Fruit fly (Drosophila melanogaster) whole organism: ENCODE measurements around the gene Lip4.

Source experiments
- CG8478 ChIP-seq: fragments of >200 bp; optimal IDR thresholded peaks from 2 replicates; lab custom pipeline; 2018; ENCODE audit warnings: inconsistent platforms
- Dll ChIP-seq: fragments of >200 bp; optimal IDR thresholded peaks from 2 replicates; lab custom pipeline; 2017
- usp ChIP-seq: fragments of >200 bp; optimal IDR thresholded peaks from 2 replicates; lab custom pipeline; 2017; ENCODE audit warnings: missing biosample characterization, missing genetic modification characterization, mixed read lengths

DNA sequence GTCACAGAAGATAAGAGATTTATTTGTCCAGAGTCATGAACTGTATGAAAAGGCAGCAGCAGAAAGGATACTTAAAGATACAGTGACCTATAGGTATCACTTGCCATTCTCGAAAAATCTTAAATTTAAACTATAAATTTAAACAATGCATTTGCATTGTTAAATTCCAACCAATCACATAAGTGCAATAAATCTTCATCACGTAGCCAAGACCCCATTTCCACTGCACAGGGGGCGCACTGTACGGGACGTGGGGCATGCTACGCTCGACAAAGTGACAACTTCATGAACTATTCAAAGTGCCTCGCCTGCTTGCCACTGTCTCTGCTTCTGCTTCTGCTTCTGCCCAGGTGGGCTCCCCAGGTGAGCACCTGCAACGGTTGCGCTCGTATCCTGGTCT is 27.9 kb downstream of the Lip4 start:
- TF ChIP-seq Dll (lab: Kevin White, UChicago) = no peak
- TF ChIP-seq usp = no peak
- no peak for TF ChIP-seq CG8478 (lab: Kevin White, UChicago)
